Worm (Caenorhabditis elegans): ENCODE results near the gene zmp-6.

Gene zmp-6

ce11 chrIII:7207903-7208497 lies 39.6 kb downstream of the zmp-6 start, which contains the start of gene rpl-6 (continued):
- TF ChIP-seq nfya-1 (tag; optimal IDR thresholded peaks at IDR 0.05; ENCODE audit: borderline replicate concordance, insufficient read depth) = no peak
- TF ChIP-seq B0035.1 (tag; optimal IDR thresholded peaks at IDR 0.05) = no peak
- TF ChIP-seq hmg-20 (GFP tag; IDR thresholded peaks at IDR 0.05) = no peak
- TF ChIP-seq ztf-26 (tag; optimal IDR thresholded peaks at IDR 0.05) = no peak
- peak; percentile 68 for TF ChIP-seq efl-1 (GFP tag; optimal IDR thresholded peaks at IDR 0.05)
- TF ChIP-seq egl-44 (GFP tag; IDR thresholded peaks at IDR 0.05) = no peak
- TF ChIP-seq D2030.7 (GFP tag; IDR thresholded peaks at IDR 0.05) = 0 out of 2 replicates have a peak, but pooled peaks have one; percentile 44
- no peak for TF ChIP-seq mel-28 (tag; optimal IDR thresholded peaks at IDR 0.05; ENCODE audit: borderline replicate concordance)
- no peak for TF ChIP-seq F37B4.10 (GFP tag; IDR thresholded peaks at IDR 0.05)
- TF ChIP-seq attf-6 (GFP tag; IDR thresholded peaks at IDR 0.05) = no peak
- no peak for TF ChIP-seq Y79H2A.3 (GFP tag; conservative IDR thresholded peaks at IDR 0.05)
- TF ChIP-seq lir-1 (GFP tag; conservative IDR thresholded peaks at IDR 0.05) = peak; percentile 28; the same call in 1 of the 2 replicates

- TF ChIP-seq rec-8 (tag; optimal IDR thresholded peaks at IDR 0.05) = no peak
- peak; percentile 20 for TF ChIP-seq lin-40 (tag; optimal IDR thresholded peaks at IDR 0.05)
- TF ChIP-seq somi-1 (GFP tag; optimal IDR thresholded peaks at IDR 0.05) = peak; percentile 26
These were observed 44.4 kb downstream of the zmp-6 start for ce11 chrIII:7203130-7203775.

ce11 chrIII:7201378-7202256 lies 46.0 kb downstream of the zmp-6 start, which contains the start of gene dpy-31:
Gene dpy-31 (plus strand): TSS chrIII:7202206.
- TF ChIP-seq aptf-2 (GFP tag; conservative IDR thresholded peaks at IDR 0.05) (no peak), lsl-1 (GFP tag; optimal IDR thresholded peaks at IDR 0.05) (no peak), zfh-2 (GFP tag; conservative IDR thresholded peaks at IDR 0.05) (no peak), rpc-1 (optimal IDR thresholded peaks at IDR 0.05) (no peak), rpc-1 (tag; optimal IDR thresholded peaks at IDR 0.05) (no peak), cebp-1 (GFP tag; IDR thresholded peaks at IDR 0.05) (no peak), cebp-1 (tag; optimal IDR thresholded peaks at IDR 0.05) (no peak)

ce11 chrIII:7199467-7199866 lies 48.2 kb downstream of the zmp-6 start:
- TF ChIP-seq lin-54 (GFP tag; optimal IDR thresholded peaks at IDR 0.05) (no peak), madf-8 (GFP tag; conservative IDR thresholded peaks at IDR 0.05) (no peak), unc-130 (GFP tag; optimal IDR thresholded peaks at IDR 0.05) (no peak), ceh-100 (GFP tag; IDR thresholded peaks at IDR 0.05) (no peak), nhr-120 (GFP tag; IDR thresholded peaks at IDR 0.05) (no peak), ztf-26 (tag; optimal IDR thresholded peaks at IDR 0.05) (no peak)

ce11 chrIII:7198838-7199237 lies 48.8 kb downstream of the zmp-6 start, which contains the start of gene pfd-5:
Gene pfd-5 (minus strand): TSS chrIII:7198884.
- peak; percentile 11 for TF ChIP-seq ztf-18 (tag; optimal IDR thresholded peaks at IDR 0.05)
- TF ChIP-seq lsl-1 (GFP tag; optimal IDR thresholded peaks at IDR 0.05) = peak; percentile 11
- peak; percentile 66 for TF ChIP-seq unc-130 (GFP tag; optimal IDR thresholded peaks at IDR 0.05)
- peak; percentile 50 for TF ChIP-seq ceh-27 (GFP tag; optimal IDR thresholded peaks at IDR 0.05)
- no peak for TF ChIP-seq snpc-4 (GFP tag; optimal IDR thresholded peaks at IDR 0.05)
- TF ChIP-seq snpc-4 (tag; optimal IDR thresholded peaks at IDR 0.05) = peak in 1 of 4 experiments; percentile 20
- TF ChIP-seq attf-3 (GFP tag; conservative IDR thresholded peaks at IDR 0.05) = no peak
- no peak for TF ChIP-seq chd-7 (tag; optimal IDR thresholded peaks at IDR 0.05)
- TF ChIP-seq ceh-100 (GFP tag; IDR thresholded peaks at IDR 0.05) = no peak
- no peak for TF ChIP-seq aptf-2 (GFP tag; conservative IDR thresholded peaks at IDR 0.05)
- TF ChIP-seq efl-1 (GFP tag; optimal IDR thresholded peaks at IDR 0.05) = peak; percentile 90
- TF ChIP-seq K11D2.4 (GFP tag; IDR thresholded peaks at IDR 0.05) = no peak
- peak; percentile 98 for TF ChIP-seq lin-54 (GFP tag; optimal IDR thresholded peaks at IDR 0.05)
- TF ChIP-seq mcd-1 (GFP tag; IDR thresholded peaks at IDR 0.05) = peak; percentile 55; the same call in 1 of the 2 replicates
- TF ChIP-seq hlh-26 (GFP tag; conservative IDR thresholded peaks at IDR 0.05) = no peak
- TF ChIP-seq lin-35 (GFP tag; optimal IDR thresholded peaks at IDR 0.05) = peak in 2 of 3 experiments; percentile 32 to 93
- TF ChIP-seq ztf-25 (GFP tag; IDR thresholded peaks at IDR 0.05) = no peak
